Fruit fly (Drosophila melanogaster) whole organism, embryonic: ENCODE measurements around the gene CG5070.

Source experiments
- Asciz ChIP-seq: fragments of 200-800 bp; sonication (Bioruptor generic); optimal IDR thresholded peaks from 2 replicates; lab custom pipeline; 2017; ENCODE audit warnings: missing biosample characterization, mild to moderate bottlenecking, missing genetic modification characterization, missing genetic modification reagents
- Atf-2 ChIP-seq: fragments of 200-800 bp; sonication (Bioruptor generic); optimal IDR thresholded peaks from 2 replicates; lab custom pipeline; 2016; ENCODE audit warnings: missing biosample characterization, missing genetic modification characterization
- Awh ChIP-seq: fragments of 200-800 bp; sonication (Bioruptor generic); IDR thresholded peaks from 2 replicates; pipeline ENCODE4, ENCODE4 v1.3.6; 2022; ENCODE audit warnings: missing biosample characterization, missing genetic modification characterization
- CG11504 ChIP-seq: fragments of 200-800 bp; sonication (Bioruptor generic); optimal IDR thresholded peaks from 3 replicates; lab custom pipeline; 2019; ENCODE audit warnings: missing biosample characterization, mild to moderate bottlenecking, missing genetic modification characterization, moderate library complexity
- CG11723 ChIP-seq: fragments of 200-800 bp; sonication (Bioruptor generic); optimal IDR thresholded peaks from 2 replicates; lab custom pipeline; 2017; ENCODE audit warnings: missing biosample characterization, mild to moderate bottlenecking, missing genetic modification characterization
- CG12391 ChIP-seq: fragments of 200-800 bp; sonication (Bioruptor generic); optimal IDR thresholded peaks from 3 replicates; lab custom pipeline; 2018; ENCODE audit warnings: missing biosample characterization, mild to moderate bottlenecking, missing genetic modification characterization, moderate library complexity
- CG12659 ChIP-seq: fragments of 200-800 bp; sonication (Bioruptor generic); optimal IDR thresholded peaks from 3 replicates; lab custom pipeline; 2017; ENCODE audit warnings: mild to moderate bottlenecking, missing biosample characterization, missing genetic modification reagents, missing genetic modification characterization
- CG14014 ChIP-seq: fragments of 200-800 bp; sonication (Bioruptor generic); IDR thresholded peaks from 2 replicates; pipeline ENCODE4 v1.3.6; 2022; ENCODE audit warnings: missing biosample characterization, missing genetic modification characterization
- CG14710 ChIP-seq: fragments of 200-800 bp; sonication (Bioruptor generic); optimal IDR thresholded peaks from 3 replicates; lab custom pipeline; 2019; ENCODE audit warnings: missing biosample characterization, mild to moderate bottlenecking, missing genetic modification characterization, moderate library complexity
- CG15269 ChIP-seq: fragments of 200-800 bp; sonication (Bioruptor generic); optimal IDR thresholded peaks from 2 replicates; lab custom pipeline; 2018; ENCODE audit warnings: missing biosample characterization, mild to moderate bottlenecking, missing genetic modification characterization, moderate library complexity
- CG16779 ChIP-seq: fragments of 200-800 bp; sonication (Bioruptor generic); IDR thresholded peaks from 2 replicates; pipeline ENCODE4 v1.3.6; 2022; ENCODE audit warnings: missing biosample characterization, missing genetic modification characterization
- CG17829 ChIP-seq: fragments of 200-800 bp; optimal IDR thresholded peaks from 2 replicates; lab custom pipeline; 2019; ENCODE audit warnings: missing biosample characterization, mild to moderate bottlenecking, missing genetic modification characterization, moderate library complexity
- CG1792 ChIP-seq: fragments of 200-800 bp; sonication (Bioruptor generic); optimal IDR thresholded peaks from 2 replicates; lab custom pipeline; 2016; ENCODE audit warnings: missing biosample characterization, missing genetic modification characterization
- CG18011 ChIP-seq: fragments of 200-800 bp; sonication (Bioruptor generic); optimal IDR thresholded peaks from 2 replicates; lab custom pipeline; 2017; ENCODE audit warnings: missing biosample characterization, missing genetic modification characterization, mild to moderate bottlenecking, moderate library complexity, missing genotype
- CG18262 ChIP-seq: fragments of 200-800 bp; optimal IDR thresholded peaks from 3 replicates; lab custom pipeline; 2019; ENCODE audit warnings: missing biosample characterization, mild to moderate bottlenecking, missing genetic modification characterization, moderate library complexity
- CG4820 ChIP-seq: fragments of 200-800 bp; sonication (Bioruptor generic); optimal IDR thresholded peaks from 3 replicates; lab custom pipeline; 2016; ENCODE audit warnings: missing biosample characterization, missing genetic modification characterization
- CG5245 ChIP-seq: fragments of 200-800 bp; sonication (Bioruptor generic); optimal IDR thresholded peaks from 3 replicates; lab custom pipeline; 2016; ENCODE audit warnings: missing biosample characterization, missing genetic modification characterization
- CG6689 ChIP-seq: fragments of 200-800 bp; sonication (Bioruptor generic); IDR thresholded peaks from 2 replicates; pipeline ENCODE4 v1.3.6; 2022; ENCODE audit warnings: missing biosample characterization, missing genetic modification characterization
- CG6854 ChIP-seq: fragments of 200-800 bp; sonication (Bioruptor generic); optimal IDR thresholded peaks from 3 replicates; lab custom pipeline; 2017; ENCODE audit warnings: missing biosample characterization, mild to moderate bottlenecking, missing genetic modification characterization
- CG9797 ChIP-seq: fragments of 200-800 bp; sonication (Bioruptor generic); optimal IDR thresholded peaks from 3 replicates; lab custom pipeline; 2018; ENCODE audit warnings: missing biosample characterization, mild to moderate bottlenecking, missing genetic modification characterization
- CTCF ChIP-seq: fragments of 200-800 bp; sonication (Bioruptor generic); optimal IDR thresholded peaks from 2 replicates; lab custom pipeline; 2017; ENCODE audit warnings: missing biosample characterization, mild to moderate bottlenecking, missing genetic modification characterization, moderate library complexity
- Drgx ChIP-seq: fragments of 200-800 bp; sonication (Bioruptor generic); IDR thresholded peaks from 2 replicates; pipeline ENCODE4 v1.3.6; 2022; ENCODE audit warnings: missing biosample characterization, missing genetic modification characterization
- ERR ChIP-seq: fragments of 200-800 bp; sonication (Bioruptor generic); optimal IDR thresholded peaks from 2 replicates; lab custom pipeline; 2016; ENCODE audit warnings: missing biosample characterization, missing genetic modification characterization
- Ets65A ChIP-seq: fragments of 200-800 bp; sonication (Bioruptor generic); peaks from one replicate; lab custom pipeline; 2016; ENCODE audit warnings: missing biosample characterization, missing genetic modification characterization
- HLH4C ChIP-seq: fragments of 200-800 bp; sonication (Bioruptor generic); IDR thresholded peaks from 3 replicates; pipeline ENCODE4 v1.3.6; 2022; ENCODE audit warnings: missing biosample characterization, missing genetic modification characterization; ENCODE audit not compliant: partially characterized antibody
- Max ChIP-seq: fragments of 200-800 bp; sonication (Bioruptor generic); optimal IDR thresholded peaks from 2 replicates; lab custom pipeline; 2016; ENCODE audit warnings: missing biosample characterization, mild to moderate bottlenecking, missing genetic modification characterization
- Med ChIP-seq: fragments of 200-800 bp; sonication (Bioruptor generic); peaks from one replicate; lab custom pipeline; 2016; ENCODE audit warnings: missing biosample characterization, missing genetic modification characterization, mild to moderate bottlenecking, inconsistent platforms, moderate library complexity
- Mrtf ChIP-seq: fragments of 200-800 bp; sonication (Bioruptor generic); IDR thresholded peaks from 3 replicates; pipeline ENCODE4 v1.3.6; 2022; ENCODE audit warnings: missing biosample characterization, missing genetic modification characterization
- NK7.1 ChIP-seq: fragments of 200-800 bp; sonication (Bioruptor generic); optimal IDR thresholded peaks from 3 replicates; lab custom pipeline; 2016; ENCODE audit warnings: missing biosample characterization, missing genetic modification characterization
- Nf-YB ChIP-seq: fragments of 200-800 bp; sonication (Bioruptor generic); optimal IDR thresholded peaks from 3 replicates; lab custom pipeline; 2019; ENCODE audit warnings: missing biosample characterization, mild to moderate bottlenecking, missing genetic modification characterization, moderate library complexity
- Poxn ChIP-seq: fragments of 200-800 bp; sonication (Bioruptor generic); IDR thresholded peaks from 2 replicates; pipeline ENCODE4 v1.3.6; 2022; ENCODE audit warnings: missing biosample characterization, missing genetic modification characterization
- Taf1 ChIP-seq: fragments of 200-800 bp; sonication (Bioruptor generic); IDR thresholded peaks from 2 replicates; pipeline ENCODE4 v1.3.6; 2022; ENCODE audit warnings: missing biosample characterization, missing genetic modification characterization
- abd-A ChIP-seq: fragments of 200-800 bp; sonication (Bioruptor generic); optimal IDR thresholded peaks from 3 replicates; lab custom pipeline; 2019; ENCODE audit warnings: missing biosample characterization, mild to moderate bottlenecking, missing genetic modification characterization, moderate library complexity
- crc ChIP-seq: fragments of 200-800 bp; sonication (Bioruptor generic); optimal IDR thresholded peaks from 2 replicates; lab custom pipeline; 2016; ENCODE audit warnings: missing biosample characterization, missing genetic modification characterization
- fd3F ChIP-seq: fragments of 200-800 bp; sonication (Bioruptor generic); optimal IDR thresholded peaks from 2 replicates; lab custom pipeline; 2018; ENCODE audit warnings: missing biosample characterization, mild to moderate bottlenecking, missing genetic modification characterization, moderate library complexity
- h ChIP-seq: fragments of >200 bp; optimal IDR thresholded peaks from 2 replicates; lab custom pipeline; 2017
- ken ChIP-seq: fragments of 200-800 bp; sonication (Bioruptor generic); IDR thresholded peaks from 3 replicates; pipeline ENCODE4 v1.3.6; 2022; ENCODE audit warnings: missing biosample characterization, missing genetic modification characterization
- kni ChIP-seq: fragments of 200-800 bp; sonication (Bioruptor generic); optimal IDR thresholded peaks from 3 replicates; lab custom pipeline; 2017; ENCODE audit warnings: mild to moderate bottlenecking, missing biosample characterization, missing genetic modification reagents, missing genetic modification characterization
- mld ChIP-seq: fragments of 200-800 bp; sonication (Bioruptor generic); IDR thresholded peaks from 3 replicates; pipeline ENCODE4 v1.3.6; 2022; ENCODE audit warnings: missing biosample characterization, missing genetic modification characterization; ENCODE audit not compliant: partially characterized antibody
- prd ChIP-seq, 3 experiments: fragments of >200 bp in 2 of 3; fragments of 200-800 bp in 1 of 3; sonication (Bioruptor generic) in 1 of 3; optimal IDR thresholded peaks in 2 of 3; IDR thresholded peaks in 1 of 3; 2 replicates in 2 of 3; 3 replicates in 1 of 3; pipeline versions ENCODE4 v1.3.6 to Lab custom; 2017 to 2022; ENCODE audit warnings: missing biosample characterization in 1 of 3, missing genetic modification characterization in 1 of 3
- shn ChIP-seq: fragments of 200-800 bp; sonication (Bioruptor generic); optimal IDR thresholded peaks from 3 replicates; lab custom pipeline; 2016; ENCODE audit warnings: missing biosample characterization, missing genetic modification characterization
- sisA ChIP-seq: fragments of 200-800 bp; sonication (Bioruptor generic); IDR thresholded peaks from 2 replicates; pipeline ENCODE4 v1.3.6; 2022; ENCODE audit warnings: missing biosample characterization, missing genetic modification characterization
- stwl ChIP-seq: fragments of 200-800 bp; sonication (Bioruptor generic); optimal IDR thresholded peaks from 3 replicates; lab custom pipeline; 2018; ENCODE audit warnings: missing biosample characterization, mild to moderate bottlenecking, missing genetic modification characterization, moderate library complexity
- tap ChIP-seq: fragments of 200-800 bp; optimal IDR thresholded peaks from 3 replicates; lab custom pipeline; 2019; ENCODE audit warnings: missing biosample characterization, mild to moderate bottlenecking, missing genetic modification characterization, moderate library complexity
- tin ChIP-seq: fragments of 200-800 bp; sonication (Bioruptor generic); optimal IDR thresholded peaks from 3 replicates; lab custom pipeline; 2016; ENCODE audit warnings: missing biosample characterization, missing genetic modification characterization
- vfl ChIP-seq: fragments of 200-800 bp; sonication (Bioruptor generic); optimal IDR thresholded peaks from 2 replicates; lab custom pipeline; 2016; ENCODE audit warnings: missing biosample characterization, missing genetic modification characterization
- zen ChIP-seq: fragments of 200-800 bp; sonication (Bioruptor generic); optimal IDR thresholded peaks from 3 replicates; lab custom pipeline; 2018; ENCODE audit warnings: missing biosample characterization, mild to moderate bottlenecking, missing genetic modification characterization, moderate library complexity

Gene CG5070

dm6 chrX:17170484-17170944 is 32.4 kb upstream of the CG5070 start (continued):
- TF ChIP-seq CG15269 (tag; lab: Kevin White, UChicago) (peak; percentile 73), stwl (no peak), Atf-2 (GFP tag; lab: Kevin White, UChicago) (no peak), kni (GFP tag; lab: Kevin White, UChicago) (no peak), shn (GFP tag; lab: Kevin White, UChicago) (no peak), crc (GFP tag; lab: Kevin White, UChicago) (no peak), fd3F (GFP tag; lab: Kevin White, UChicago) (peak; percentile 50), CG9797 (no peak), Nf-YB (GFP tag; lab: Kevin White, UChicago) (peak; percentile 3), CG6854 (GFP tag; lab: Kevin White, UChicago) (peak; percentile 57), Poxn (GFP tag; lab: Robert Waterston, UW) (0 out of 2 replicates have a peak, but pooled peaks have one; percentile 25), CG6689 (GFP tag; lab: Robert Waterston, UW) (no peak; the same call in none of the 2 replicates), CG4820 (GFP tag; lab: Kevin White, UChicago) (no peak), CG17829 (tag; lab: Kevin White, UChicago) (peak; percentile 26), CG18011 (no peak), CG11504 (tag; lab: Kevin White, UChicago) (peak; percentile 56), ERR (GFP tag; lab: Kevin White, UChicago) (no peak), HLH4C (GFP tag; lab: Robert Waterston, UW) (no peak), CG18262 (tag; lab: Kevin White, UChicago) (peak; percentile 23), CG11723 (GFP tag; lab: Kevin White, UChicago) (peak; percentile 3), zen (tag; lab: Kevin White, UChicago) (peak; percentile 22), CG14014 (peak; percentile 63; the same call in 1 of the 2 replicates), CG14710 (no peak), CG12659 (GFP tag; lab: Kevin White, UChicago) (peak; percentile 42), Ets65A (GFP tag; lab: Kevin White, UChicago) (no peak), sisA (GFP tag; lab: Robert Waterston, UW) (no peak; the same call in 1 of the 2 replicates), ken (GFP tag; lab: Robert Waterston, UW) (no peak), CG16779 (GFP tag; lab: Robert Waterston, UW) (no peak), Drgx (GFP tag; lab: Robert Waterston, UW) (peak; percentile 83), h (lab: Kevin White, UChicago) (no peak), Taf1 (peak; percentile 14; the same call in 1 of the 2 replicates), CG12391 (tag; lab: Kevin White, UChicago) (peak; percentile 39), vfl (GFP tag; lab: Kevin White, UChicago) (no peak), prd (optimal IDR thresholded peaks at IDR 0.05; lab: Kevin White, UChicago) (no peak), prd (GFP tag; IDR thresholded peaks at IDR 0.05; lab: Robert Waterston, UW) (peak; percentile 74), mld (GFP tag; lab: Robert Waterston, UW) (no peak), CG5245 (GFP tag; lab: Kevin White, UChicago) (no peak), CG1792 (GFP tag; lab: Kevin White, UChicago) (no peak), Asciz (GFP tag; lab: Kevin White, UChicago) (no peak), tin (GFP tag; lab: Kevin White, UChicago) (no peak), CTCF (GFP tag; lab: Kevin White, UChicago) (no peak), NK7.1 (GFP tag; lab: Kevin White, UChicago) (no peak), Awh (GFP tag; lab: Robert Waterston, UW) (0 out of 2 replicates have a peak, but pooled peaks have one; percentile 23), abd-A (tag; lab: Kevin White, UChicago) (no peak), Med (GFP tag; lab: Kevin White, UChicago) (peak; percentile 38), Max (no peak), Mrtf (no peak), tap (tag; lab: Kevin White, UChicago) (peak; percentile 16)
